Worm (Caenorhabditis elegans) whole organism, young adult: ENCODE data around the gene F48E8.8.
A peak's percentile ranks its signal among the peaks of the same experiment; 100 is the strongest.

Experiments
- C17E4.6 ChIP-seq: fragments of 200-800 bp; sonication (Bioruptor generic); IDR thresholded peaks from 2 replicates; pipeline ENCODE4 v1.3.6; 2022; ENCODE audit warnings: missing genetic modification reagents, missing genetic modification characterization, missing compliant biosample characterization
- D2030.7 ChIP-seq: fragments of 200-800 bp; sonication (Bioruptor generic); IDR thresholded peaks from 2 replicates; pipeline ENCODE4 v1.3.6; 2022; ENCODE audit warnings: missing genetic modification reagents, missing genetic modification characterization, missing compliant biosample characterization
- F10E7.11 ChIP-seq: sonication (generic microtip); optimal IDR thresholded peaks from 2 replicates; lab custom pipeline; 2017; ENCODE audit warnings: mild to moderate bottlenecking, missing genetic modification characterization, moderate library complexity, missing compliant biosample characterization
- F33H1.4 ChIP-seq: fragments of 200-800 bp; sonication (Bioruptor generic); IDR thresholded peaks from 2 replicates; pipeline ENCODE4 v1.3.6; 2022; ENCODE audit warnings: missing genetic modification reagents, missing genetic modification characterization, missing compliant biosample characterization
- F49E8.2 ChIP-seq: sonication (generic microtip); optimal IDR thresholded peaks from 3 replicates; lab custom pipeline; 2017; ENCODE audit warnings: missing genetic modification characterization, mild to moderate bottlenecking, missing compliant biosample characterization, antibody characterized with exemption, moderate library complexity; ENCODE audit not compliant: insufficient read depth
- F57C9.4 ChIP-seq: sonication (generic microtip); optimal IDR thresholded peaks from 2 replicates; lab custom pipeline; 2017; ENCODE audit warnings: mild to moderate bottlenecking, missing genetic modification characterization, missing compliant biosample characterization
- K11D2.4 ChIP-seq: fragments of 200-800 bp; sonication (Bioruptor generic); IDR thresholded peaks from 2 replicates; pipeline ENCODE4 v1.3.6; 2022; ENCODE audit warnings: missing genetic modification reagents, missing genetic modification characterization, missing compliant biosample characterization
- Y53F4B.3 ChIP-seq: fragments of 200-800 bp; sonication (Bioruptor generic); IDR thresholded peaks from 2 replicates; pipeline ENCODE4 v1.3.6; 2022; ENCODE audit warnings: missing genetic modification reagents, missing genetic modification characterization, missing compliant biosample characterization
- Y53G8AR.9 ChIP-seq: fragments of 200-800 bp; sonication (Bioruptor generic); conservative IDR thresholded peaks from 2 replicates; pipeline ENCODE4 v1.3.6; 2022; ENCODE audit warnings: missing genetic modification reagents, missing genetic modification characterization, missing compliant biosample characterization
- Y56A3A.18 ChIP-seq: fragments of 200-800 bp; sonication (Bioruptor generic); IDR thresholded peaks from 2 replicates; pipeline ENCODE4 v1.3.6; 2022; ENCODE audit warnings: missing genetic modification reagents, missing genetic modification characterization, missing compliant biosample characterization
- Y79H2A.3 ChIP-seq: fragments of 200-800 bp; sonication (Bioruptor generic); conservative IDR thresholded peaks from 2 replicates; pipeline ENCODE4 v1.3.6; 2022; ENCODE audit warnings: missing genetic modification reagents, missing genetic modification characterization, missing compliant biosample characterization
- akir-1 ChIP-seq: fragments of 200-800 bp; sonication (Bioruptor generic); optimal IDR thresholded peaks from 2 replicates; lab custom pipeline; 2018; ENCODE audit warnings: mild to moderate bottlenecking, missing genetic modification characterization, moderate library complexity, missing compliant biosample characterization
- athp-1 ChIP-seq: sonication (generic microtip); optimal IDR thresholded peaks from 2 replicates; lab custom pipeline; 2017; ENCODE audit warnings: mild to moderate bottlenecking, missing genetic modification characterization, missing compliant biosample characterization
- attf-3 ChIP-seq: fragments of 200-800 bp; sonication (Bioruptor generic); conservative IDR thresholded peaks from 2 replicates; pipeline ENCODE4 v1.3.6; 2022; ENCODE audit warnings: missing genetic modification reagents, missing genetic modification characterization, missing compliant biosample characterization
- attf-5 ChIP-seq: fragments of 200-800 bp; sonication (Bioruptor generic); optimal IDR thresholded peaks from 2 replicates; lab custom pipeline; 2018; ENCODE audit warnings: mild to moderate bottlenecking, missing genetic modification characterization, missing compliant biosample characterization
- cebp-2 ChIP-seq: fragments of 200-800 bp; sonication (Bioruptor generic); IDR thresholded peaks from 2 replicates; pipeline ENCODE4 v1.3.6; 2022; ENCODE audit warnings: missing genetic modification characterization, missing compliant biosample characterization
- ceh-58 ChIP-seq: fragments of 200-800 bp; sonication (Bioruptor generic); IDR thresholded peaks from 2 replicates; pipeline ENCODE4 v1.3.6; 2022; ENCODE audit warnings: missing genetic modification characterization, missing compliant biosample characterization
- ceh-79 ChIP-seq: sonication (generic microtip); optimal IDR thresholded peaks from 2 replicates; lab custom pipeline; 2017; ENCODE audit warnings: mild to moderate bottlenecking, missing genetic modification characterization, missing compliant biosample characterization
- dpl-1 ChIP-seq: fragments of 150-350 bp; optimal IDR thresholded peaks from 2 replicates; lab custom pipeline; 2014; ENCODE audit warnings: missing biosample characterization, missing genetic modification reagents, missing genetic modification characterization
- efl-1 ChIP-seq: fragments of 150-350 bp; optimal IDR thresholded peaks from 2 replicates; lab custom pipeline; 2014; ENCODE audit warnings: missing biosample characterization, missing genetic modification reagents, missing genetic modification characterization
- egl-18 ChIP-seq: fragments of 200-800 bp; sonication (Bioruptor generic); IDR thresholded peaks from 2 replicates; pipeline ENCODE4 v1.3.6; 2022; ENCODE audit warnings: missing genetic modification reagents, missing genetic modification characterization, missing compliant biosample characterization
- egrh-3 ChIP-seq: fragments of 200-800 bp; sonication (Bioruptor generic); IDR thresholded peaks from 2 replicates; pipeline ENCODE4 v1.3.6; 2022; ENCODE audit warnings: missing genetic modification reagents, missing genetic modification characterization, missing compliant biosample characterization
- gei-17 ChIP-seq: fragments of 200-800 bp; sonication (Bioruptor generic); optimal IDR thresholded peaks from 2 replicates; lab custom pipeline; 2018; ENCODE audit warnings: mild to moderate bottlenecking, missing genetic modification characterization, missing compliant biosample characterization
- hrde-1 ChIP-seq: sonication (generic microtip); optimal IDR thresholded peaks from 2 replicates; lab custom pipeline; 2016; ENCODE audit warnings: missing genetic modification characterization, mild to moderate bottlenecking, missing compliant biosample characterization, moderate library complexity, missing genotype, missing genetic modification reagents, borderline replicate concordance
- lag-1 ChIP-seq: fragments of 200-800 bp; sonication (Bioruptor generic); IDR thresholded peaks from 2 replicates; pipeline ENCODE4 v1.3.6; 2022; ENCODE audit warnings: missing genetic modification reagents, missing genetic modification characterization, missing compliant biosample characterization
- lin-35 ChIP-seq, 3 experiments: fragments of 150-350 bp in 2 of 3; sonication (generic microtip) in 1 of 3; optimal IDR thresholded peaks; 2 replicates each; lab custom pipeline; 2014 to 2018; ENCODE audit warnings: missing biosample characterization in 3 of 3, missing genetic modification characterization in 3 of 3, missing genetic modification reagents in 3 of 3
- lin-54 ChIP-seq: fragments of 200-800 bp; sonication (Bioruptor generic); optimal IDR thresholded peaks from 2 replicates; lab custom pipeline; 2018; ENCODE audit warnings: mild to moderate bottlenecking, missing genetic modification characterization, missing compliant biosample characterization
- lsl-1 ChIP-seq: fragments of 200-800 bp; sonication (Bioruptor generic); optimal IDR thresholded peaks from 2 replicates; lab custom pipeline; 2018; ENCODE audit warnings: mild to moderate bottlenecking, missing genetic modification characterization, moderate library complexity, missing compliant biosample characterization
- lsy-27 ChIP-seq: sonication (generic microtip); optimal IDR thresholded peaks from 2 replicates; lab custom pipeline; 2017; ENCODE audit warnings: missing genetic modification characterization, mild to moderate bottlenecking, missing compliant biosample characterization, antibody characterized with exemption, missing genotype, borderline replicate concordance; ENCODE audit not compliant: insufficient read depth
- madf-10 ChIP-seq: sonication (generic microtip); optimal IDR thresholded peaks from 2 replicates; lab custom pipeline; 2016; ENCODE audit warnings: mild to moderate bottlenecking, missing genetic modification characterization, missing compliant biosample characterization
- madf-6 ChIP-seq: fragments of 200-800 bp; sonication (Bioruptor generic); IDR thresholded peaks from 2 replicates; pipeline ENCODE4 v1.3.6; 2022; ENCODE audit warnings: missing genetic modification reagents, missing genetic modification characterization, missing compliant biosample characterization
- madf-8 ChIP-seq: fragments of 200-800 bp; sonication (Bioruptor generic); conservative IDR thresholded peaks from 2 replicates; pipeline ENCODE4 v1.3.6; 2022; ENCODE audit warnings: missing genetic modification reagents, missing genetic modification characterization, missing compliant biosample characterization
- mcd-1 ChIP-seq: fragments of 200-800 bp; sonication (Bioruptor generic); IDR thresholded peaks from 2 replicates; pipeline ENCODE4 v1.3.6; 2022; ENCODE audit warnings: missing genetic modification reagents, missing genetic modification characterization, missing compliant biosample characterization
- nfya-1 ChIP-seq: sonication (generic microtip); optimal IDR thresholded peaks from 2 replicates; lab custom pipeline; 2017; ENCODE audit warnings: antibody characterized with exemption, missing compliant biosample characterization, missing genetic modification characterization, borderline replicate concordance; ENCODE audit not compliant: insufficient read depth
- nhr-27 ChIP-seq: fragments of 200-800 bp; sonication (Bioruptor generic); optimal IDR thresholded peaks from 2 replicates; lab custom pipeline; 2018; ENCODE audit warnings: mild to moderate bottlenecking, missing genetic modification characterization, moderate library complexity, missing compliant biosample characterization
- pha-4 ChIP-seq: fragments of 150-350 bp; sonication (generic microtip); optimal IDR thresholded peaks from 2 replicates; lab custom pipeline; 2014; ENCODE audit warnings: missing biosample characterization, missing genetic modification reagents, missing genetic modification characterization
- rec-8 ChIP-seq, 2 experiments: sonication (generic microtip); optimal IDR thresholded peaks; 2 replicates each; lab custom pipeline; 2016; ENCODE audit warnings: mild to moderate bottlenecking in 2 of 2, missing genetic modification characterization in 2 of 2, missing genetic modification reagents in 2 of 2, missing genotype in 2 of 2, missing biosample characterization in 1 of 2, missing compliant biosample characterization in 1 of 2, moderate library complexity in 1 of 2
- sea-2 ChIP-seq: fragments of 200-800 bp; sonication (Bioruptor generic); IDR thresholded peaks from 2 replicates; pipeline ENCODE4 v1.3.6; 2022; ENCODE audit warnings: missing genetic modification characterization, missing compliant biosample characterization
- snpc-1.1 ChIP-seq: sonication (generic microtip); optimal IDR thresholded peaks from 2 replicates; lab custom pipeline; 2017; ENCODE audit warnings: missing genetic modification characterization, mild to moderate bottlenecking, missing compliant biosample characterization, antibody characterized with exemption, moderate library complexity, missing genotype, missing genetic modification reagents; ENCODE audit not compliant: insufficient read depth
- snpc-4 ChIP-seq, 5 experiments: fragments of 150-350 bp in 1 of 5; sonication (generic microtip) in 4 of 5; optimal IDR thresholded peaks; 2 replicates each; lab custom pipeline; 2014 to 2018; ENCODE audit warnings: missing genetic modification characterization in 5 of 5, missing biosample characterization in 3 of 5, antibody characterized with exemption in 2 of 5, mild to moderate bottlenecking in 2 of 5, missing compliant biosample characterization in 2 of 5, missing genotype in 2 of 5, moderate library complexity in 2 of 5, missing genetic modification reagents in 1 of 5
- sptf-2 ChIP-seq: fragments of 200-800 bp; sonication (Bioruptor generic); optimal IDR thresholded peaks from 2 replicates; lab custom pipeline; 2018; ENCODE audit warnings: mild to moderate bottlenecking, missing genetic modification characterization, missing compliant biosample characterization
- unc-130 ChIP-seq: sonication (generic microtip); optimal IDR thresholded peaks from 2 replicates; lab custom pipeline; 2016; ENCODE audit warnings: missing genetic modification reagents, missing genetic modification characterization, missing compliant biosample characterization
- xnd-1 ChIP-seq: sonication (generic microtip); optimal IDR thresholded peaks from 2 replicates; lab custom pipeline; 2016; ENCODE audit warnings: missing genotype, missing genetic modification reagents, missing genetic modification characterization, missing compliant biosample characterization
- ztf-26 ChIP-seq: sonication (generic microtip); optimal IDR thresholded peaks from 2 replicates; lab custom pipeline; 2017; ENCODE audit warnings: missing genetic modification characterization, missing compliant biosample characterization
- ztf-6 ChIP-seq: fragments of 200-800 bp; sonication (Bioruptor generic); IDR thresholded peaks from 2 replicates; pipeline ENCODE4 v1.3.6; 2022; ENCODE audit warnings: missing genetic modification reagents, missing genetic modification characterization, missing compliant biosample characterization

Gene F48E8.8

DNA sequence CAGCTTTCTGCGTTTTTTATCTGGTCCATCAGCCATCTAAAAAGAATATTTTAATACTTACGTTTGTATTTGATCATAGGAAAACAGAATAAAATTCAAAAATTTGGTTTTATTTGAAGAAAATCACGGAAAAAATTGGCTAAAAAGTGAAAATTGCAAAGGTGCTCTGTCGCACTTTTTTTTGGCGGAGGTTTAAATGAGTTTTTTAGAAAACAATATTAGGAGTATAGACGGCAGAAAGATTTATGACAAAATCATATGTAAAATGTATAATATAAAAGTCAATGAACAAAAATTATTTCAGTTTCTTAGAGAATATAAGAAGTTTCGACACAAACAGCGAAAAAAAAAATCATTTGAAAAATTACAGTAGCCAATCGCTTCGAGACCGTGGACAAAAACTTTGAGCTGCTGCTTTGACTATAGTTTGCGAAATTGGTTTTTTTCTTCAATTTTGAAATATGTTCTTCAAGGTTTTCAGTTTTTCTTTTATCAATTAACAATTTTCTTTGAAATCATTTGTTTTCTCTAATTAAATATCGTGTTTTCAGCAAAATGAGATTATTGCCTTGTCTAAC lies 34.2 kb upstream of the F48E8.8 start, which contains the start of the genes R02F2.7 and R02F2.4:
Gene R02F2.7 (minus strand): TSS at position 36 of the 578 bp plus-strand sequence.
Gene R02F2.4 (plus strand): TSS at position 552 of the 578 bp plus-strand sequence.
- TF ChIP-seq nfya-1 (tag; lab: Kevin White, UChicago): no peak
- TF ChIP-seq madf-6 (GFP tag; lab: Robert Waterston, UW): peak; percentile 78
- no peak for TF ChIP-seq rec-8 (tag; optimal IDR thresholded peaks at IDR 0.05; lab: Kevin White, UChicago)
- TF ChIP-seq athp-1 (tag; lab: Kevin White, UChicago): no peak
- TF ChIP-seq ceh-58: no peak
- TF ChIP-seq Y53F4B.3: no peak
- TF ChIP-seq xnd-1 (tag; lab: Kevin White, UChicago): peak; percentile 74
- peak; percentile 54 for TF ChIP-seq efl-1 (GFP tag; lab: Kevin White, UChicago)
- 0 out of 2 replicates have a peak, but pooled peaks have one; percentile 25 for TF ChIP-seq madf-8 (GFP tag; lab: Robert Waterston, UW)
- TF ChIP-seq nhr-27: no peak
- TF ChIP-seq lsl-1 (GFP tag; lab: Kevin White, UChicago): peak; percentile 92
- TF ChIP-seq hrde-1 (tag; lab: Kevin White, UChicago): no peak
- TF ChIP-seq ztf-6 (GFP tag; lab: Robert Waterston, UW): no peak
- no peak for TF ChIP-seq akir-1 (GFP tag; lab: Kevin White, UChicago)
- TF ChIP-seq F49E8.2: peak; percentile 21
- no peak for TF ChIP-seq snpc-1.1
- no peak for TF ChIP-seq lag-1 (GFP tag; lab: Robert Waterston, UW)
- no peak for TF ChIP-seq pha-4 (tag; lab: Kevin White, UChicago)
- TF ChIP-seq lin-54 (GFP tag; lab: Kevin White, UChicago): peak; percentile 74
- TF ChIP-seq dpl-1 (GFP tag; lab: Kevin White, UChicago): no peak
- TF ChIP-seq snpc-4 (GFP tag; optimal IDR thresholded peaks at IDR 0.05; lab: Kevin White, UChicago): no peak
- TF ChIP-seq snpc-4 (tag; optimal IDR thresholded peaks at IDR 0.05; lab: Kevin White, UChicago): no peak
- no peak for TF ChIP-seq ztf-26 (tag; lab: Kevin White, UChicago)
- peak; percentile 82 for TF ChIP-seq F33H1.4 (GFP tag; lab: Robert Waterston, UW)
- no peak for TF ChIP-seq attf-3 (GFP tag; lab: Robert Waterston, UW)
- TF ChIP-seq mcd-1 (GFP tag; lab: Robert Waterston, UW): peak; percentile 53; the same call in 1 of the 2 replicates
- no peak for TF ChIP-seq F10E7.11
- TF ChIP-seq F57C9.4 (tag; lab: Kevin White, UChicago): no peak
- TF ChIP-seq Y56A3A.18 (GFP tag; lab: Robert Waterston, UW): no peak
- no peak for TF ChIP-seq D2030.7 (GFP tag; lab: Robert Waterston, UW)
- no peak for TF ChIP-seq attf-5 (GFP tag; lab: Kevin White, UChicago)

DNA sequence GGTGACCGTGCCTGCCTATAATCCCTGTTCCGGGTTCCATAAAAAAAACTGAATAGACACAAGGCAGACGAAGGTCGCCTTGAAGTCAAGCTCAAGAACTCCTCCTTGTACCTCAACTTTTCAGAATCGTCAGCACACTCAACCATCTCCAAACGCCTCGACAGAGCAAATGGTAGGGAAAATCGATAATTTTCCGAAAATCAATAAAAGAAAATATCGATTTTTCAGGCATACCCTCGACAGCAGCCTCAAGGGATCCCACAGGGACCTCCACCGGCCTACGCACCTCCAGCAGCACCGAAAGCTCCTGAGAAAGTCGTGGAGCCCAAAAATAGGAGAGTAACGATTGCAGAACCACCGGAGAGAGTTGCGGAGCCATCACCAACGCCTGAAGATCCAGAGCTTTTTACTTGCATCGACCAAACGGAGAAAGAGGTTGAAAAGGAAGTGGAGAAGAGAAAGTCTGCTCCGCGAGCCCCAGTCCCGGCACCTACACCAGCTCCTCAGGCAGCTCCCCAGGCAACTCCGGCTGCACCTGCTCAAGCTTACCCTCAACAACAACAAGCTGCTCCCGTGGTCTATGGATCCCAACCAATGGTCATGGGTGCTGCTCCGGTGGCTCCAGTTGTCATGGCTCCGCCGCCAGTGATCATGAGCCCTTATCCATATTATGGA lies 30.0 kb upstream of the F48E8.8 start:
- no peak for TF ChIP-seq athp-1 (tag; lab: Kevin White, UChicago)
- no peak for TF ChIP-seq unc-130 (GFP tag; lab: Kevin White, UChicago)
- TF ChIP-seq gei-17 (GFP tag; lab: Kevin White, UChicago): no peak
- no peak for TF ChIP-seq C17E4.6
- no peak for TF ChIP-seq madf-10 (tag; lab: Kevin White, UChicago)
- TF ChIP-seq lsy-27 (tag; lab: Kevin White, UChicago): no peak
- no peak for TF ChIP-seq ceh-79 (tag; lab: Kevin White, UChicago)
- TF ChIP-seq lin-35 (GFP tag; optimal IDR thresholded peaks at IDR 0.05; lab: Kevin White, UChicago): no peak
- TF ChIP-seq sptf-2: no peak
- no peak for TF ChIP-seq cebp-2 (GFP tag; lab: Robert Waterston, UW)
- TF ChIP-seq lin-54 (GFP tag; lab: Kevin White, UChicago): no peak
- no peak for TF ChIP-seq sea-2 (GFP tag; lab: Robert Waterston, UW)
- TF ChIP-seq ztf-6 (GFP tag; lab: Robert Waterston, UW): no peak
- peak; percentile 71; the same call in 1 of the 2 replicates for TF ChIP-seq egrh-3 (GFP tag; lab: Robert Waterston, UW)
- TF ChIP-seq K11D2.4: no peak
- TF ChIP-seq Y79H2A.3 (GFP tag; lab: Robert Waterston, UW): no peak
- TF ChIP-seq egl-18 (GFP tag; lab: Robert Waterston, UW): no peak
- TF ChIP-seq Y53G8AR.9 (GFP tag; lab: Robert Waterston, UW): 0 out of 2 replicates have a peak, but pooled peaks have one; percentile 26
